Worm (Caenorhabditis elegans) whole organism, L4/young adult: ENCODE data around the gene F34D10.4.

Experiments used
- W03F9.2 ChIP-seq: fragments of 150-350 bp; optimal IDR thresholded peaks from 2 replicates; lab custom pipeline; 2014; ENCODE audit warnings: missing biosample characterization, missing genetic modification characterization
- dao-5 ChIP-seq: sonication (generic microtip); optimal IDR thresholded peaks from 2 replicates; lab custom pipeline; 2016; ENCODE audit warnings: missing genotype, missing genetic modification characterization, moderate library complexity, missing compliant biosample characterization
- him-1 ChIP-seq: sonication (generic microtip); optimal IDR thresholded peaks from 2 replicates; lab custom pipeline; 2016; ENCODE audit warnings: missing genotype, missing genetic modification reagents, missing genetic modification characterization, missing compliant biosample characterization

Gene F34D10.4

DNA sequence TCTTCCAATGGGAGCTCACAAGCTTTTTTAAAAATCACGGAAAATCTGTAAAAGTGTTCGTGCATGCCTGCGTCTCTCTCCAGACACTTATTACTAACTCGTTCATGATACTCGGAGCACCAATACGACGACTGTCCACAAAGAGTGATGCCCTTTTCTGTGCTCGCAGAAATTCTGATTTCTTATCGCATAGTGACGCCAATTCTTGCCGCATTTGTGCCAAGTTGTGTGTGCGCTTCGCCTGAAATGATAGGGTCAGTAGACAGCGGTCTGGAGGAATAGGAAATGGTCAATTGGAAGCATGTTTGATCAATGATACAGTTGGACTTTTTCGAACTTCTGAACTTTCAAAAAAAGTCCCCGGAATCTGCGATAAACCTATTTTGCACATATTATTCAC, 27.6 kb downstream of the F34D10.4 start:
- TF ChIP-seq dao-5 (tag; lab: Kevin White, UChicago) (no peak), W03F9.2 (tag; lab: Kevin White, UChicago) (no peak), him-1 (tag; lab: Kevin White, UChicago) (no peak)

DNA sequence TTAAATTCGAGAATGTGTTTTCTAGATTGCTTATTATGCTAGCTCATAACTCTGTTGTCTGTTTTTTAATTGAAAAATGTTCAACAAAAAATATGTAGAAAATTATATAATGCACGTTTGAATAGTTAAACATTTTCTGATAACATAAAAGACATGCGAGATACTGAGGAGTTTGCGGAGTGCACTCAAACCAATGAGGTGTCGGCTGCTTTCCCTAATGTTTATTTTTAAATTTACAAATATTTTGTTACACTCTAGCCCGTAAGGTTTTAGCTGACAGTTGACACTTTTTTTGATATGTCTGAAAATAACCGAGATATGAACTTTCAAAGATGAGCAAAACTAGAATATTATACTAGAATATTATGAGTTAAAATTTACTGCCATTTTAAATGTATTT, 28.2 kb downstream of the F34D10.4 start:
- TF ChIP-seq W03F9.2 (tag; lab: Kevin White, UChicago) = no peak
- no peak for TF ChIP-seq dao-5 (tag; lab: Kevin White, UChicago)
- TF ChIP-seq him-1 (tag; lab: Kevin White, UChicago) = no peak

DNA sequence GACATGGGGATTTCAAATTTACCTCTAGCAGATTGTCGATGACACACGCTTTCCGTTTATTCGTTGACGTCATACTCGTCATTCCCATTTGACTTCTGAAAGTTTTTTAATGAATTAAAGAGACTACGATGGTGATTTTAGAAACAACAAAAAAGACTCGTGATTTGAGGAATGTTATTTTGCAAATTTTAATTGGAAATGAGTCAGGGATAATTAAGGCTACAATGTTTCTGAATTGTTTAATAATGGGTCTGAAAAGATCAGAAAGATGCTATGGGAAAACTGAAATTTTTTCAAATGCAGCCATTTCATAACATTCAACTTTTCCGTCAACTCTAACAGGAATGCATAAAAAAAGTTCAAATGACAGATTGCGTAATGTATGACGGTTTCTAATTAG, 29.1 kb downstream of the F34D10.4 start, which contains the start of gene C44F1.1:
Gene C44F1.1, minus strand, starts transcription at position 101 of the 400 bp plus-strand sequence.
- TF ChIP-seq him-1 (tag; lab: Kevin White, UChicago) (no peak), W03F9.2 (tag; lab: Kevin White, UChicago) (no peak)

DNA sequence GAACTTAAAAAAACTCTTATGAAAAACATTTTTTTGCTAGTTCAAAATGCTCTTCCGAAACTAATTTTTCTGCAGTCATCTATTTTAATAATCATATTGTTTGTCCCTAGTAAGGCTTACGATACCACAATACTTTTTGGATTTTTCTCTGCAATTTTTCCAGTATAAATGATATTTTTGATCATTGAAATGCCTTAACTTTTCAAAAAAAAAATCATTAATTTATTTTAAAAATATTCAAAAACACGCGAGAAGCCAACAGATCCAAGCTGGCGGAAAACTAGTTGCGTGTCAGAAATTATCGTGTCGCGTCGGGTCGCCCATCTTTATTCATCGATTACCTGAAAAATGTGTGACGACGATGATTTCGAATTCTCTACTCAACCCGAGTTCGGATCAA, 31.8 kb downstream of the F34D10.4 start, which contains the start of gene gmeb-3:
Gene gmeb-3, plus strand, starts transcription at position 301 of the 400 bp plus-strand sequence.
- TF ChIP-seq dao-5 (tag; lab: Kevin White, UChicago) (no peak), him-1 (tag; lab: Kevin White, UChicago) (no peak), W03F9.2 (tag; lab: Kevin White, UChicago) (no peak)

DNA sequence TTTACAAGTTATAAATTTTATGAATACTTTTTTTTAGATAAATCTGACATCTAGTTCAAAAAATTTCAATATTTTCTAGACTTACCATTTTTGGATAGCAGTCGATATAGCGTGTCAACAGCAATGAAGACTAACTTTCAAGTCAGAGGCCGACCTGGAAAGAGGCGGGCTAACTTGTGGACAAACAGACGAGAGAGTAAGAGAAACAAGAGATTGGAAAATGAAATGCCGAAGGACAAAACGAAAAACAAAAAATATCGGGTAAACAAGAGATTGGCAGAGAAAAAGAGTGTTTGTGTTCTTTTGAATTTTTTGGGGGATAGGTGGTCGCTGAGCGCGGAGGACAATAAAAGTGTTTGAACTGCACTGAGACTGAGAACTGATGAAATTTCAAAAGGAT, 36.8 kb downstream of the F34D10.4 start, which contains the start of gene lec-4:
Gene lec-4, minus strand, starts transcription at position 154 of the 400 bp plus-strand sequence.
- no peak for TF ChIP-seq dao-5 (tag; lab: Kevin White, UChicago)
- no peak for TF ChIP-seq W03F9.2 (tag; lab: Kevin White, UChicago)

DNA sequence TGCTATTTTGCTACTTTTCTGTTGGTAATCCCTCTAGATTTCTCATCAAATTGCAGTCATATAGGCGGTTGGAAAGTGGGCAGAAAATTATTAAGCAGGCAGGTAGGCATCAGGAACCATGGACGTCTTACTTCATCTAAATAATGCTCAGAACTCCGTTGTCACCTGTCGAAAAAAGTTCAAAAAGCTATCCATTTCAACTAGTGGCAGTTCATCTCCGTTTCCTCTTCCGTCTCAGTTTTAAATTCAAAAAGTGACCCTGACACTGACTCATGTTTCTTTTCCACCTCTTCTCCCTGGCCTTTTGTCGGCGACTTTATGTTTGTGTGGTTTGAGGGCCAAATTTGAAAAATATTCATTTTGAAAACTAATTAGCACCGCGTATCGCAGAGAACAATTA, 38.1 kb downstream of the F34D10.4 start:
- no peak for TF ChIP-seq dao-5 (tag; lab: Kevin White, UChicago)

DNA sequence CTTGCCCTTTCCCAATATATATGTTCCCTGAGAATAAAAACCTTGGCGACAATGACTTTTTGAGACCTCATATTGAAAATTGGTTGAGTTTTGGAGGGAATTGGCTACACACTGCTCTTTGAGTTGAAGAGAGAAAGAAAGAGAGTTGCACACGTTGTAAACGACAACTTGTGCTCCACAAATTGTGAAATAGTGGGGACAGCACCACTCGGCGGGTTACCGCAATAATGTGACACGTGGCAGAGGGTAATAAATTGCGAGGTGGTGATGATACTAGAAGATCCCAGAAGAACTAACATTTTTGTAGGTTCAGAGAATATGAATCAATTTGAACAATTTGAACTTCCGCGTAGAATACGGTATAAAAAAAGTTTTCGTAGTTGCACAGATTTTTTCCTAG, 45.4 kb downstream of the F34D10.4 start:
- TF ChIP-seq dao-5 (tag; lab: Kevin White, UChicago) (no peak), W03F9.2 (tag; lab: Kevin White, UChicago) (no peak), him-1 (tag; lab: Kevin White, UChicago) (no peak)

DNA sequence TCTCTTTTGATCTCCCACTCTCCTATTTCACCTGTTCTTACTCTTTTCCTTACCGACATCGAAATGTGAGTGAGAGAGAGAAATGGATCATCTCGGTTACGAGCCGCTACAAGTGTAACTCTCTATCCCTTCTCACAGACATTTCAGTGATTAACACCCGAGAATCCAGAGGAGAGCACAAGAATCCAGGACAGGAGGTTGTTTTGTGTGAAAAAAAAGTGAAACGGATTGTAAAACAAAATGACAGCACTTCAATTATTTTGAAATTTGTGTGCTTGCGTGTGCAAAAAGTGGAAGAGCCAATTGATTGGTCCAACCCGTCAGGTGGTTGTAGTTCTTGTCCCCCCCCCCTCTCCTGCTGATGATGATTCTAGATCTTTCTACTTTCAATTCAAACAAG, 46.5 kb downstream of the F34D10.4 start:
- TF ChIP-seq him-1 (tag; lab: Kevin White, UChicago) (no peak), dao-5 (tag; lab: Kevin White, UChicago) (no peak), W03F9.2 (tag; lab: Kevin White, UChicago) (no peak)

DNA sequence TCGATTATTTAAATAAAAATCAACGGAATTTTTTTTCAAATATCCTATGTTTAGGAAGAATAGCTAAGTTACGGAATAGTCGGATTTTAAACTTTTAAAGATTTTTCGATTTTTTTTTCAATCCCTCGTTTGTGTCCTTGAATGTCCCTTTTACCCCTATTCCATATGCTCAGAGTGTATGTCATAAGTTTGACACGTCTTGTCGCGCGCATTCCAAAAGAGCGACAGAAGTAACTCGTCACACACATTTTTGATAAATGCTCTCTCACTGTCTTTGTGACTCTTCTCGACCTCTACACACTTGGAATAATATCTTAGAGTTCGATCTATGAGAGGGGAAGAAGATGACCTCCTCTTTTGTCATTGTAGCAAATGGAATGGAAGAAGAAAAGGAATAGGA, 47.5 kb downstream of the F34D10.4 start:
- TF ChIP-seq him-1 (tag; lab: Kevin White, UChicago) = no peak
- no peak for TF ChIP-seq W03F9.2 (tag; lab: Kevin White, UChicago)

DNA sequence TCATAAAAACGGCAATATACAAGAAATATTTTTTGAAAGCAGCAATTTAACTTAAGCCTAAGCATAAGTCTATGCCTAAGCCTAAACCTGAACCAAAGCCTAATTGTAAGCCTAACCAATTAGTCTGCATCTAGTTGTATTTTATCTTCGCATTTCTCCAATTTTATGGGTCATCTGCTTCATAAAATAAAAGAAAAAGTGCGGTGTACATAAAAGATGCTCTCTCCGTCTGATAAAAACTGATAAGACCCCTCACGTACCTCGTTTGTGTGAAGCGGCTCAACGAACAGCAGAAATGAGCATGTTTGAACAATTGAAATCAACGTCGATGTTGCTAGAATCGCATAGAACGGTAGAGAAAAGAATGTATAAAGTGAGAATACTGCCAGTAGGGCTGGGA, 48.7 kb downstream of the F34D10.4 start:
- TF ChIP-seq him-1 (tag; lab: Kevin White, UChicago) (no peak), dao-5 (tag; lab: Kevin White, UChicago) (no peak), W03F9.2 (tag; lab: Kevin White, UChicago) (no peak)

DNA sequence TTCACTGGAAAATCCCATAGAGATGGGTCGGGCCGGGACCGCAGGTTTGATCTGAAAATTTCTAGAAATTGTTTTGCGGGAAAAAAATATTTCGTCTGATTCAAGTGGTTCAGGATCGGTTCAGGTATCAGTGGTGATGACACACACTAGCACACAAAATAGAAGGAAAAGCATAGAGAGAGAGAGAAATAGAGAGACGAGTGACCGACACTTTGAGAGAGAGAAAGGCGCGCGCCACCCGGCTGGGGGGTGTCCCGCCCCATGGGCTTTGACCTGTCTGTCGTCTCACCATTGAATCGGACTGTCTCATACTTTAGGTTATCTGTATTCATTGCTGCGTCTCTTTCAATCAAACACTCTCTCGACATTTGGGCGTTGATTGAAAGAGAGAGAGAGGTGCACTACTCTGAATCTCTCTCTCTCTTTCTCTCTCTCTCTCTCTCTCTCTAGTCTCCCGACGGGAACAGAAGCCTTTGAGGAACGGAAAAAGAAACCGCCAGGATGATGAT, 50.1 kb downstream of the F34D10.4 start, which contains the start of gene acy-3:
Gene acy-3, minus strand, starts transcription at position 51 of the 509 bp plus-strand sequence.
- TF ChIP-seq W03F9.2 (tag; lab: Kevin White, UChicago) = no peak
- no peak for TF ChIP-seq him-1 (tag; lab: Kevin White, UChicago)
- TF ChIP-seq dao-5 (tag; lab: Kevin White, UChicago) = no peak
